Worm (Caenorhabditis elegans): ENCODE data around the gene F32D1.8.
A peak's percentile ranks its signal among the peaks of the same experiment; 100 is the strongest.
"Not testable (repeated sequence)": the region's sequence is repeated elsewhere in the genome, so short reads cannot be mapped to it uniquely, and the experiment has no call there.

Gene F32D1.8

DNA sequence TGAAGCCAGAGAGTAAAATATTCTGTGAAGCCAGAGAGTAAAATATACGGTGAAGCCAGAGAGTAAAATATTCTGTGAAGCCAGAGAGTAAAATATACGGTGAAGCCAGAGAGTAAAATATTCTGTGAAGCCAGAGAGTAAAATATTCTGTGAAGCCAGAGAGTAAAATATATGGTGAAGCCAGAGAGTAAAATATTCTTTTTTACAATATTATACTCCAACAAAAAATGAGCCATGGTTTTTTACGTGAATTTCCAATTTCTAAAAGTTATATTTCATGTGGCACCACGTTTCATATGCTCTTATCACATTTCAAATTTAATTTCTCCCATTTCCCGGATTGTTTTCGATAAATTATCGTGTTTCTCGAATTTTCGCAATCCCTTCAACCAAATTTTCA, 41.1 kb downstream of the F32D1.8 start, which contains the start of gene irld-1:
Gene irld-1, plus strand, starts transcription at position 301 of the 400 bp plus-strand sequence.
- TF ChIP-seq sox-2 (GFP tag; IDR thresholded peaks at IDR 0.05); hlh-8 (tag; optimal IDR thresholded peaks at IDR 0.05); eyg-1 (tag; optimal IDR thresholded peaks at IDR 0.05): not testable (repeated sequence)

DNA sequence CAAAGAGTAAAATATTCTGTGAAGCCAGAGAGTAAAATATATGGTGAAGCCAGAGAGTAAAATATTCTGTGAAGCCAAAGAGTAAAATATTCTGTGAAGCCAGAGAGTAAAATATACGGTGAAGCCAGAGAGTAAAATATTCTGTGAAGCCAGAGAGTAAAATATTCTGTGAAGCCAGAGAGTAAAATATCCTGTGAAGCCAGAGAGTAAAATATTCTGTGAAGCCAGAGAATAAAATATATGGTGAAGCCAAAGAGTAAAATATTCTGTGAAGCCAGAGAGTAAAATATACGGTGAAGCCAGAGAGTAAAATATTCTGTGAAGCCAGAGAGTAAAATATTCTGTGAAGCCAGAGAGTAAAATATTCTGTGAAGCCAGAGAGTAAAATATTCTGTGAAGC, 44.0 kb downstream of the F32D1.8 start:
- TF ChIP-seq unc-3 (GFP tag; conservative IDR thresholded peaks at IDR 0.05) (0 out of 2 replicates have a peak, but pooled peaks have one; percentile 33), ceh-45 (GFP tag; IDR thresholded peaks at IDR 0.05) (0 out of 2 replicates have a peak, but pooled peaks have one; percentile 26)
- not testable (repeated sequence) for TF ChIP-seq unc-3 (tag; optimal IDR thresholded peaks at IDR 0.05)

DNA sequence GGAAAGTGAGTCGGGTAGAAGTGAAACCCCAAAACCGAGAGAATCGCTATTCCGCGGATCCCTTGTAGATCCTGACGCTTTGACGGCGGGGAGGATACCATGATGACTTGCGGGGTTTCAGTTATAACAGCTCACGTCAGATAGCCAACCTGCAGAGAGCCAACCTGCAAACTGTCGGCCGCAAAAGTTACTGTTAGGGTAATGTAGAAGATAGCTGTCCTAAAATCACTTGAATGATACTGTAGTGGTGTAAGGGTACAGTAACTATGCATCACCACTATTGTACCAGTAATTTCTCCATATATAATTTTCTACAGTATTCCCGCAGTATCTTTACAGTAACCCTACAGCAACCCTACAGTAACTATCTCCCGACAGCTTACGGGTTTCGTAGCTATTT, 45.1 kb downstream of the F32D1.8 start, which contains the start of gene oac-12:
Gene oac-12, minus strand, starts transcription at position 101 of the 400 bp plus-strand sequence.
- TF ChIP-seq hlh-13 (GFP tag; optimal IDR thresholded peaks at IDR 0.05) (no peak), unc-3 (GFP tag; conservative IDR thresholded peaks at IDR 0.05) (no peak), unc-3 (tag; optimal IDR thresholded peaks at IDR 0.05) (no peak), ceh-34 (tag; optimal IDR thresholded peaks at IDR 0.05) (no peak), ceh-24 (tag; optimal IDR thresholded peaks at IDR 0.05) (no peak), fax-1 (tag; optimal IDR thresholded peaks at IDR 0.05) (no peak), lim-6 (tag; optimal IDR thresholded peaks at IDR 0.05) (no peak), K02D7.2 (tag; optimal IDR thresholded peaks at IDR 0.05) (no peak), ztf-16 (tag; optimal IDR thresholded peaks at IDR 0.05) (no peak), ttx-3 (tag; optimal IDR thresholded peaks at IDR 0.05) (no peak), syd-9 (tag; optimal IDR thresholded peaks at IDR 0.05) (no peak), ceh-14 (tag; optimal IDR thresholded peaks at IDR 0.05) (no peak), pat-9 (tag; optimal IDR thresholded peaks at IDR 0.05) (no peak), ceh-6 (GFP tag; optimal IDR thresholded peaks at IDR 0.05) (no peak), dve-1 (tag; optimal IDR thresholded peaks at IDR 0.05) (no peak), elt-4 (tag; optimal IDR thresholded peaks at IDR 0.05) (no peak), npax-4 (tag; optimal IDR thresholded peaks at IDR 0.05) (no peak), pha-2 (tag; optimal IDR thresholded peaks at IDR 0.05) (no peak), pax-1 (tag; optimal IDR thresholded peaks at IDR 0.05) (no peak), tbx-2 (tag; optimal IDR thresholded peaks at IDR 0.05) (no peak)

DNA sequence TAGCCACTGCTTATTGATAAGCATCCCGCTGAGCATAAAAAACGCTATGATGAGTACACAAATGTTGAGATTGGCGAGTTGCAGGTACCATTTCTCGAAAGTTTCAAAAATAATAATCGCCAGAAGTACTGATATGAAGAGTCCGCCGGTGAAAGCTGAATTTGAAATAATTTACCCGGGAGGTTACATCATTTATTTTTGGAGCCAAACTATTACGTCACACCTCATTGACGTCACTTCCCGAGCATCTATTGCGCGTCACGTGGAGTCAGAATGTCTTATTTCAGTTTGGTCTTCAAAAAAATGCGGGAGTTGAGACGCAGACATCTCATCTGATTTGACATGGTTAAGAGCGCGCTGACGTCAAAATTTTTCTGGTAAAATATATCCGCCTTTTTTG, 46.7 kb downstream of the F32D1.8 start:
- TF ChIP-seq ceh-9 (tag; optimal IDR thresholded peaks at IDR 0.05) (no peak), ceh-48 (tag; optimal IDR thresholded peaks at IDR 0.05) (no peak), che-1 (tag; optimal IDR thresholded peaks at IDR 0.05) (no peak), fkh-10 (GFP tag; optimal IDR thresholded peaks at IDR 0.05) (no peak), ceh-30 (tag; optimal IDR thresholded peaks at IDR 0.05) (no peak), K02D7.2 (tag; optimal IDR thresholded peaks at IDR 0.05) (no peak), ceh-34 (tag; optimal IDR thresholded peaks at IDR 0.05) (no peak), nhr-11 (tag; optimal IDR thresholded peaks at IDR 0.05) (no peak), ceh-19 (GFP tag; optimal IDR thresholded peaks at IDR 0.05) (no peak), nfya-1 (tag; optimal IDR thresholded peaks at IDR 0.05) (no peak), ceh-6 (GFP tag; optimal IDR thresholded peaks at IDR 0.05) (no peak), npax-4 (tag; optimal IDR thresholded peaks at IDR 0.05) (no peak), hlh-8 (tag; optimal IDR thresholded peaks at IDR 0.05) (no peak), pag-3 (tag; optimal IDR thresholded peaks at IDR 0.05; ENCODE audit: borderline replicate concordance) (no peak), dve-1 (tag; optimal IDR thresholded peaks at IDR 0.05) (no peak)

DNA sequence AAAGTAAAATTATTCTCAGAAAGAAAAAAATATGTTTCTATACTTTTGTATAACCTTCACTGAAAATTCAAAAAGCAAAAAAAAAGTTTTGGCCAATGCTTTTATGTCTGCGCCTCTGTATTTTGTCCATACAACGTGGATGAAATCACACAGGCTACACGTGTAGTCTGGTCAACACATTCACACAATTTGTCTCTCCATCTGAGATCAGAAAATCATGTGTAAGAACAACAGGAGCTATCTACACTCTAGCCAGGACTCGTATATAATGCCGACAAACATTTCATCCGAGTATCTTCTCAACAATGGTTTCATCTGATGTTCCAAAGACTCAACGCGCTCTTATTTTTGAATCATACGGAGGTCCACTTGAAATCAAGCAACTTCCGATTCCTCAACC, 50.7 kb downstream of the F32D1.8 start, which contains the start of gene D2063.1:
Gene D2063.1, plus strand, starts transcription at position 281 of the 400 bp plus-strand sequence.
- TF ChIP-seq fkh-10 (GFP tag; optimal IDR thresholded peaks at IDR 0.05) (no peak), unc-55 (GFP tag; optimal IDR thresholded peaks at IDR 0.05) (peak; percentile 49)
